Comparison of ENCODE assay signal across 2 fruit fly cellular contexts in genomic region chrX:3688576-3688975, dm6.
A peak's percentile ranks its signal among the peaks of the same experiment; 100 is the strongest.
TF ChIP-seq lines count a peak whose summit lies in the region.

No protein-coding gene starts in this region.

- TF ChIP-seq CTCF in whole organism, embryonic (GFP tag; optimal IDR thresholded peaks at IDR 0.05; lab: Kevin White, UChicago), result no peak

TF ChIP-seq in whole organism, adult, 20 proteins besides CTCF, POLR2A, EP300 and RAD21:
- TF ChIP-seq Clk (GFP tag; optimal IDR thresholded peaks at IDR 0.05; lab: Kevin White, UChicago), result no peak
- no peak for TF ChIP-seq CG14711 (tag; optimal IDR thresholded peaks at IDR 0.05; lab: Kevin White, UChicago)
- TF ChIP-seq kay (GFP tag; lab: Kevin White, UChicago; ENCODE audit: borderline replicate concordance), result peak; percentile 89
- TF ChIP-seq CG12768 (GFP tag; optimal IDR thresholded peaks at IDR 0.05; lab: Kevin White, UChicago), result no peak
TF ChIP-seq in whole organism, adult: peak in this region for 1.

TF ChIP-seq in whole organism, embryonic, 481 proteins besides CTCF, POLR2A, EP300 and RAD21:
- no peak for TF ChIP-seq dimm (GFP tag; IDR thresholded peaks at IDR 0.05; lab: Robert Waterston, UW)
- TF ChIP-seq sens (GFP tag; lab: Kevin White, UChicago), result peak; percentile 62
- TF ChIP-seq ssp (GFP tag; IDR thresholded peaks at IDR 0.05; lab: Robert Waterston, UW), result no peak
- TF ChIP-seq eve (GFP tag; optimal IDR thresholded peaks at IDR 0.05; lab: Kevin White, UChicago), result peak in 1 of 2 experiments; percentile 80

Comparison
In these comparisons a context has a peak if more than half of its experiments do, and no peak if none do; other contexts are left out.
1. Of the 1 proteins assayed by ChIP-seq in both whole organism, embryonic and whole organism, adult: peak only in whole organism, embryonic: none; only in whole organism, adult: kay; in both: none; in neither: 0.